Worm (Caenorhabditis elegans) whole organism, L3 larva: ENCODE results near the gene cpna-2.

ENCODE experiments used
- ceh-9 ChIP-seq: sonication (generic microtip); optimal IDR thresholded peaks from 2 replicates; lab custom pipeline; 2018; ENCODE audit warnings: missing biosample characterization, missing genetic modification characterization
- egl-27 ChIP-seq: sonication (generic microtip); optimal IDR thresholded peaks from 4 replicates; lab custom pipeline; 2017; ENCODE audit warnings: missing biosample characterization, missing genetic modification reagents, missing genetic modification characterization
- elt-3 ChIP-seq, 3 experiments: fragments of 150-350 bp in 1 of 3; sonication (generic microtip) in 2 of 3; optimal IDR thresholded peaks; 2 replicates in 2 of 3; 4 replicates in 1 of 3; lab custom pipeline; 2014 to 2017; ENCODE audit warnings: missing biosample characterization in 3 of 3, missing genetic modification characterization in 3 of 3
- fkh-2 ChIP-seq: fragments of 150-350 bp; optimal IDR thresholded peaks from 2 replicates; lab custom pipeline; 2014; ENCODE audit warnings: missing biosample characterization, missing genetic modification reagents, missing genetic modification characterization
- lin-15B ChIP-seq: fragments of 150-350 bp; optimal IDR thresholded peaks from 2 replicates; lab custom pipeline; 2014; ENCODE audit warnings: missing biosample characterization, missing genetic modification characterization
- mdl-1 ChIP-seq: fragments of 150-350 bp; optimal IDR thresholded peaks from 2 replicates; lab custom pipeline; 2014; ENCODE audit warnings: missing biosample characterization, missing genetic modification characterization
- nhr-23 ChIP-seq: fragments of 150-350 bp; optimal IDR thresholded peaks from 2 replicates; lab custom pipeline; 2014; ENCODE audit warnings: missing biosample characterization, missing genetic modification reagents, missing genetic modification characterization
- nhr-25 ChIP-seq: sonication (generic microtip); optimal IDR thresholded peaks from 2 replicates; lab custom pipeline; 2017; ENCODE audit warnings: missing biosample characterization, missing genetic modification characterization
- pha-4 ChIP-seq: fragments of 150-350 bp; optimal IDR thresholded peaks from 2 replicates; lab custom pipeline; 2014; ENCODE audit warnings: missing biosample characterization, missing genetic modification reagents, missing genetic modification characterization
- pqm-1 ChIP-seq: fragments of 150-350 bp; optimal IDR thresholded peaks from 2 replicates; lab custom pipeline; 2017; ENCODE audit warnings: missing biosample characterization, missing genetic modification characterization, inconsistent platforms
- unc-62 ChIP-seq: fragments of 150-350 bp; sonication (generic microtip); optimal IDR thresholded peaks from 4 replicates; lab custom pipeline; 2014; ENCODE audit warnings: missing biosample characterization, missing genetic modification reagents, missing genetic modification characterization
- ztf-11 ChIP-seq: fragments of 150-350 bp; optimal IDR thresholded peaks from 2 replicates; lab custom pipeline; 2014; ENCODE audit warnings: missing biosample characterization, missing genetic modification characterization

DNA sequence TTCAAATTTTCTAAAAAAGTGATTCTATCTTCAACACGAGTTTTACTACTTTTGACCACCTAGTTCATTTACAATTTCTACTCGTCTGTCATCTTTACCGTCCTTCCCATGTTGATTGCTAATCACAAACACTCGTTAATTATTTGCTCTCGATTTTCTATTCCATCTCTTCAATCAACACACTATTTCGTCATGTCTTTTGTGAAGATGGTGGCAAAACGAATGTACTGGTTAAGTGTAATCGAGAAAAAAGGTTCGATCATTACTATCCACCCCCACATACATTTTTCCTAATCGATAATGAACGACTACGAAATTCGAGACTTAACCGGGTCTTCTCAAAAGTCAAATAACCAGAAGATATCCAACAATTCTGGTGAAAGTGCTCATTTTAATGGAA lies at the start of gene cpna-2:
- TF ChIP-seq mdl-1 (tag; lab: Kevin White, UChicago) (no peak), egl-27 (tag; lab: Kevin White, UChicago) (no peak), lin-15B (tag; lab: Kevin White, UChicago) (no peak), unc-62 (GFP tag; lab: Kevin White, UChicago) (no peak), pha-4 (tag; lab: Kevin White, UChicago) (no peak), ceh-9 (tag; lab: Kevin White, UChicago) (no peak), nhr-25 (tag; lab: Kevin White, UChicago) (no peak), elt-3 (tag; optimal IDR thresholded peaks at IDR 0.05; lab: Kevin White, UChicago) (no peak), ztf-11 (tag; lab: Kevin White, UChicago) (no peak), pqm-1 (tag; lab: Kevin White, UChicago) (no peak), nhr-23 (tag; lab: Kevin White, UChicago) (no peak), fkh-2 (tag; lab: Kevin White, UChicago) (no peak)
